Fruit fly (Drosophila melanogaster) whole organism, embryonic: ENCODE data around the gene CG2059.
A peak's percentile ranks its signal among the peaks of the same experiment; 100 is the strongest.

Experiments
- Adf1 ChIP-seq: fragments of 200-800 bp; sonication (Bioruptor generic); IDR thresholded peaks from 2 replicates; pipeline ENCODE4 v1.3.6; 2022; ENCODE audit warnings: missing biosample characterization, missing genetic modification characterization
- Blimp-1 ChIP-seq: fragments of 200-800 bp; sonication (Bioruptor generic); optimal IDR thresholded peaks from 3 replicates; lab custom pipeline; 2018; ENCODE audit warnings: missing biosample characterization, missing genetic modification characterization, mild to moderate bottlenecking, moderate library complexity, missing genetic modification reagents
- Bteb2 ChIP-seq: fragments of 200-800 bp; sonication (Bioruptor generic); optimal IDR thresholded peaks from 2 replicates; lab custom pipeline; 2016; ENCODE audit warnings: missing biosample characterization, missing genetic modification characterization
- CG1024 ChIP-seq: fragments of 200-800 bp; sonication (Bioruptor generic); IDR thresholded peaks from 2 replicates; pipeline ENCODE4 v1.3.6; 2022; ENCODE audit warnings: missing biosample characterization, missing genetic modification characterization
- CG12071 ChIP-seq: fragments of 200-800 bp; sonication (Bioruptor generic); optimal IDR thresholded peaks from 3 replicates; lab custom pipeline; 2018; ENCODE audit warnings: missing biosample characterization, mild to moderate bottlenecking, missing genetic modification characterization
- CG13296 ChIP-seq: fragments of 200-800 bp; sonication (Bioruptor generic); optimal IDR thresholded peaks from 3 replicates; lab custom pipeline; 2018; ENCODE audit warnings: missing biosample characterization, mild to moderate bottlenecking, missing genetic modification characterization
- CG13894 ChIP-seq: fragments of 200-800 bp; sonication (Bioruptor generic); optimal IDR thresholded peaks from 3 replicates; lab custom pipeline; 2018; ENCODE audit warnings: missing biosample characterization, mild to moderate bottlenecking, missing genetic modification characterization, moderate library complexity
- CG14441 ChIP-seq: fragments of 200-800 bp; sonication (Bioruptor generic); IDR thresholded peaks from 2 replicates; pipeline ENCODE4 v1.3.6; 2022; ENCODE audit warnings: missing biosample characterization, missing genetic modification characterization
- CG14965 ChIP-seq: fragments of 200-800 bp; sonication (Bioruptor generic); optimal IDR thresholded peaks from 2 replicates; lab custom pipeline; 2016; ENCODE audit warnings: missing biosample characterization, missing genetic modification characterization, borderline replicate concordance
- CG15011 ChIP-seq: fragments of 200-800 bp; sonication (Bioruptor generic); optimal IDR thresholded peaks from 3 replicates; lab custom pipeline; 2018; ENCODE audit warnings: missing biosample characterization, mild to moderate bottlenecking, missing genetic modification characterization
- CG15479 ChIP-seq: fragments of 200-800 bp; sonication (Bioruptor generic); optimal IDR thresholded peaks from 3 replicates; lab custom pipeline; 2019; ENCODE audit warnings: missing biosample characterization, mild to moderate bottlenecking, missing genetic modification characterization, moderate library complexity
- CG17361 ChIP-seq: fragments of 200-800 bp; sonication (Bioruptor generic); IDR thresholded peaks from 3 replicates; pipeline ENCODE4 v1.3.6; 2022; ENCODE audit warnings: missing biosample characterization, missing genetic modification characterization
- CG17612 ChIP-seq: fragments of 200-800 bp; sonication (Bioruptor generic); IDR thresholded peaks from 2 replicates; pipeline ENCODE4 v1.3.6; 2022; ENCODE audit warnings: missing biosample characterization, missing genetic modification characterization
- CG17829 ChIP-seq: fragments of 200-800 bp; optimal IDR thresholded peaks from 2 replicates; lab custom pipeline; 2019; ENCODE audit warnings: missing biosample characterization, mild to moderate bottlenecking, missing genetic modification characterization, moderate library complexity
- CG18011 ChIP-seq: fragments of 200-800 bp; sonication (Bioruptor generic); optimal IDR thresholded peaks from 2 replicates; lab custom pipeline; 2017; ENCODE audit warnings: missing biosample characterization, missing genetic modification characterization, mild to moderate bottlenecking, moderate library complexity, missing genotype
- CG18476 ChIP-seq: fragments of 200-800 bp; sonication (Bioruptor generic); optimal IDR thresholded peaks from 2 replicates; lab custom pipeline; 2016; ENCODE audit warnings: missing biosample characterization, mild to moderate bottlenecking, missing genetic modification characterization
- CG2875 ChIP-seq: fragments of 200-800 bp; sonication (Bioruptor generic); optimal IDR thresholded peaks from 2 replicates; lab custom pipeline; 2017; ENCODE audit warnings: missing biosample characterization, mild to moderate bottlenecking, missing genetic modification characterization, missing genetic modification reagents
- CG6765 ChIP-seq: fragments of 200-800 bp; sonication (Bioruptor generic); optimal IDR thresholded peaks from 3 replicates; lab custom pipeline; 2017; ENCODE audit warnings: missing biosample characterization, mild to moderate bottlenecking, missing genetic modification characterization
- CG7928 ChIP-seq: fragments of 200-800 bp; sonication (Bioruptor generic); optimal IDR thresholded peaks from 2 replicates; lab custom pipeline; 2017; ENCODE audit warnings: missing biosample characterization, mild to moderate bottlenecking, missing genetic modification characterization
- CG8290 ChIP-seq, 3 experiments: fragments of 200-800 bp; sonication (Bioruptor generic); optimal IDR thresholded peaks; 2 replicates each; lab custom pipeline; 2016 to 2019; ENCODE audit warnings: missing biosample characterization in 3 of 3, missing genetic modification characterization in 3 of 3, mild to moderate bottlenecking in 2 of 3, moderate library complexity in 1 of 3
- CG8765 ChIP-seq: fragments of 200-800 bp; sonication (Bioruptor generic); IDR thresholded peaks from 2 replicates; pipeline ENCODE4 v1.3.6; 2022; ENCODE audit warnings: missing biosample characterization, missing genetic modification characterization
- CG9817 ChIP-seq: fragments of 200-800 bp; sonication (Bioruptor generic); optimal IDR thresholded peaks from 2 replicates; lab custom pipeline; 2018; ENCODE audit warnings: missing biosample characterization, mild to moderate bottlenecking, missing genetic modification characterization, moderate library complexity
- Eip74EF ChIP-seq, 2 experiments: fragments of 200-800 bp in 1 of 2; fragments of >200 bp in 1 of 2; sonication (Bioruptor generic) in 1 of 2; optimal IDR thresholded peaks; 2 replicates each; lab custom pipeline; 2017 to 2019; ENCODE audit warnings: missing biosample characterization in 2 of 2, missing genetic modification characterization in 2 of 2, mild to moderate bottlenecking in 1 of 2, moderate library complexity in 1 of 2
- Fer2 ChIP-seq: fragments of 200-800 bp; sonication (Bioruptor generic); optimal IDR thresholded peaks from 2 replicates; lab custom pipeline; 2018; ENCODE audit warnings: missing biosample characterization, mild to moderate bottlenecking, missing genetic modification characterization, moderate library complexity
- Gug ChIP-seq: fragments of 200-800 bp; sonication (Bioruptor generic); IDR thresholded peaks from 4 replicates; pipeline ENCODE4 v1.3.6; 2022; ENCODE audit warnings: missing biosample characterization, missing genetic modification characterization
- Hand ChIP-seq: fragments of 200-800 bp; sonication (Bioruptor generic); optimal IDR thresholded peaks from 2 replicates; lab custom pipeline; 2017; ENCODE audit warnings: mild to moderate bottlenecking, missing biosample characterization, missing genetic modification reagents, missing genetic modification characterization
- Nf-YC ChIP-seq: fragments of 200-800 bp; optimal IDR thresholded peaks from 3 replicates; lab custom pipeline; 2019; ENCODE audit warnings: missing biosample characterization, mild to moderate bottlenecking, missing genetic modification characterization, moderate library complexity
- Opbp ChIP-seq: fragments of 200-800 bp; sonication (Bioruptor generic); IDR thresholded peaks from 3 replicates; pipeline ENCODE4 v1.3.6; 2022; ENCODE audit warnings: missing biosample characterization, missing genetic modification characterization; ENCODE audit not compliant: partially characterized antibody
- Pdp1 ChIP-seq, 2 experiments: fragments of 200-800 bp; sonication (Bioruptor generic); optimal IDR thresholded peaks; 3 replicates each; lab custom pipeline; 2016; ENCODE audit warnings: missing biosample characterization in 2 of 2, missing genetic modification characterization in 2 of 2, mild to moderate bottlenecking in 1 of 2, moderate library complexity in 1 of 2
- Sox102F ChIP-seq: fragments of 200-800 bp; sonication (Bioruptor generic); optimal IDR thresholded peaks from 2 replicates; lab custom pipeline; 2018; ENCODE audit warnings: missing biosample characterization, mild to moderate bottlenecking, missing genetic modification characterization, moderate library complexity
- al ChIP-seq: fragments of 200-800 bp; sonication (Bioruptor generic); IDR thresholded peaks from 2 replicates; pipeline ENCODE4 v1.3.6; 2022; ENCODE audit warnings: missing biosample characterization, missing genetic modification characterization
- aop ChIP-seq: fragments of 200-800 bp; sonication (Bioruptor generic); IDR thresholded peaks from 2 replicates; pipeline ENCODE4 v1.3.6; 2022; ENCODE audit warnings: missing biosample characterization, missing genetic modification characterization
- bbx ChIP-seq: fragments of 200-800 bp; sonication (Bioruptor generic); IDR thresholded peaks from 2 replicates; pipeline ENCODE4 v1.3.6; 2022; ENCODE audit warnings: missing biosample characterization, missing genetic modification characterization; ENCODE audit not compliant: partially characterized antibody
- caup ChIP-seq: fragments of 200-800 bp; sonication (Bioruptor generic); optimal IDR thresholded peaks from 3 replicates; lab custom pipeline; 2017; ENCODE audit warnings: missing biosample characterization, mild to moderate bottlenecking, missing genetic modification characterization, moderate library complexity; ENCODE audit not compliant: severe bottlenecking
- en ChIP-seq: fragments of 200-800 bp; sonication (Bioruptor generic); optimal IDR thresholded peaks from 2 replicates; lab custom pipeline; 2016; ENCODE audit warnings: missing biosample characterization, missing genetic modification characterization
- ewg ChIP-seq: fragments of 200-800 bp; sonication (Bioruptor generic); optimal IDR thresholded peaks from 3 replicates; lab custom pipeline; 2017; ENCODE audit warnings: mild to moderate bottlenecking, missing biosample characterization, missing genetic modification reagents, missing genetic modification characterization
- gfzf ChIP-seq: fragments of 200-800 bp; sonication (Bioruptor generic); optimal IDR thresholded peaks from 2 replicates; lab custom pipeline; 2016; ENCODE audit warnings: missing biosample characterization, mild to moderate bottlenecking, missing genetic modification characterization, moderate library complexity
- insv ChIP-seq, 2 experiments: fragments of 200-800 bp; sonication (Bioruptor generic); optimal IDR thresholded peaks; 3 replicates each; lab custom pipeline; 2016 to 2018; ENCODE audit warnings: missing biosample characterization in 2 of 2, missing genetic modification characterization in 2 of 2
- jumu ChIP-seq: fragments of 200-800 bp; sonication (Bioruptor generic); optimal IDR thresholded peaks from 3 replicates; lab custom pipeline; 2016; ENCODE audit warnings: missing biosample characterization, missing genetic modification characterization
- lola ChIP-seq, 3 experiments: fragments of >200 bp in 2 of 3; fragments of 200-800 bp in 1 of 3; sonication (Bioruptor generic) in 1 of 3; optimal IDR thresholded peaks; 2 replicates each; lab custom pipeline; 2017 to 2019; ENCODE audit warnings: missing biosample characterization in 3 of 3, missing genetic modification characterization in 3 of 3, mild to moderate bottlenecking in 1 of 3, moderate library complexity in 1 of 3
- nom ChIP-seq: fragments of 200-800 bp; sonication (Bioruptor generic); optimal IDR thresholded peaks from 2 replicates; lab custom pipeline; 2017; ENCODE audit warnings: missing biosample characterization, missing genetic modification characterization, mild to moderate bottlenecking, moderate library complexity, missing genetic modification reagents
- sc ChIP-seq, 3 experiments: fragments of >200 bp in 2 of 3; fragments of 200-800 bp in 1 of 3; sonication (Bioruptor generic) in 1 of 3; optimal IDR thresholded peaks; 2 replicates in 2 of 3; 3 replicates in 1 of 3; lab custom pipeline; 2017; ENCODE audit warnings: mild to moderate bottlenecking in 1 of 3, missing biosample characterization in 1 of 3, missing genetic modification characterization in 1 of 3, missing genetic modification reagents in 1 of 3
- sna ChIP-seq: fragments of 200-800 bp; sonication (Bioruptor generic); IDR thresholded peaks from 2 replicates; pipeline ENCODE4 v1.3.6; 2022; ENCODE audit warnings: missing biosample characterization, missing genetic modification characterization; ENCODE audit not compliant: partially characterized antibody
- sug ChIP-seq: fragments of 200-800 bp; optimal IDR thresholded peaks from 2 replicates; lab custom pipeline; 2019; ENCODE audit warnings: missing biosample characterization, mild to moderate bottlenecking, missing genetic modification characterization, moderate library complexity
- unpg ChIP-seq: fragments of 200-800 bp; sonication (Bioruptor generic); optimal IDR thresholded peaks from 3 replicates; lab custom pipeline; 2018; ENCODE audit warnings: missing biosample characterization, mild to moderate bottlenecking, missing genetic modification characterization, moderate library complexity

Gene CG2059

dm6 chrX:7336121-7336961, 50.2 kb downstream of the CG2059 start (continued):
- TF ChIP-seq gfzf, result no peak
- peak; percentile 81 for TF ChIP-seq Gug (GFP tag; lab: Robert Waterston, UW)
- TF ChIP-seq Fer2 (tag; lab: Kevin White, UChicago), result peak; percentile 40
- peak; percentile 30 for TF ChIP-seq CG7928
- TF ChIP-seq CG2875 (GFP tag; lab: Kevin White, UChicago), result peak; percentile 92
- peak in 1 of 2 experiments; percentile 91 for TF ChIP-seq Eip74EF (GFP tag; optimal IDR thresholded peaks at IDR 0.05; lab: Kevin White, UChicago)
- TF ChIP-seq CG14965 (GFP tag; lab: Kevin White, UChicago), result peak; percentile 56
- peak; percentile 79 for TF ChIP-seq CG1024 (GFP tag; lab: Robert Waterston, UW)
- no peak for TF ChIP-seq insv (GFP tag; optimal IDR thresholded peaks at IDR 0.05; lab: Kevin White, UChicago)
- peak; percentile 85 for TF ChIP-seq CG13296 (GFP tag; lab: Kevin White, UChicago)
- no peak for TF ChIP-seq Opbp (GFP tag; lab: Robert Waterston, UW)
- peak; percentile 92 for TF ChIP-seq CG12071 (GFP tag; lab: Kevin White, UChicago)
- TF ChIP-seq bbx, result no peak
- peak; percentile 77 for TF ChIP-seq caup (GFP tag; lab: Kevin White, UChicago)
- TF ChIP-seq sug, result peak; percentile 63
- peak; percentile 73 for TF ChIP-seq CG17612 (GFP tag; lab: Robert Waterston, UW)
- TF ChIP-seq Adf1 (GFP tag; lab: Robert Waterston, UW), result no peak
- peak; percentile 83 for TF ChIP-seq CG15011 (GFP tag; lab: Kevin White, UChicago)
- peak; percentile 91 to 99 for TF ChIP-seq Pdp1 (GFP tag; optimal IDR thresholded peaks at IDR 0.05; lab: Kevin White, UChicago)
- peak; percentile 77; the same call in 1 of the 2 replicates for TF ChIP-seq CG8765 (GFP tag; lab: Robert Waterston, UW)
- no peak for TF ChIP-seq CG15479 (GFP tag; lab: Kevin White, UChicago)
- peak; percentile 95 for TF ChIP-seq CG17829 (tag; lab: Kevin White, UChicago)
- peak; percentile 87 for TF ChIP-seq ewg
- TF ChIP-seq CG18011 (GFP tag; lab: Kevin White, UChicago), result peak; percentile 61
- peak; percentile 95 for TF ChIP-seq Sox102F (GFP tag; lab: Kevin White, UChicago)
- TF ChIP-seq al (GFP tag; lab: Robert Waterston, UW), result peak; percentile 50; the same call in 1 of the 2 replicates
- TF ChIP-seq CG18476 (GFP tag; lab: Kevin White, UChicago), result peak; percentile 89
- peak; percentile 88 for TF ChIP-seq jumu
- peak; percentile 66 for TF ChIP-seq Bteb2 (GFP tag; lab: Kevin White, UChicago)
- TF ChIP-seq CG6765, result peak; percentile 78
- peak; percentile 82 for TF ChIP-seq CG14441
- peak; percentile 39 for TF ChIP-seq Hand (GFP tag; lab: Kevin White, UChicago)
- TF ChIP-seq aop (GFP tag; lab: Robert Waterston, UW), result no peak
- TF ChIP-seq en, result peak; percentile 89
- TF ChIP-seq Blimp-1 (GFP tag; lab: Kevin White, UChicago), result peak; percentile 92
- no peak for TF ChIP-seq sna (GFP tag; lab: Robert Waterston, UW)
- peak; percentile 74 for TF ChIP-seq CG8290 (GFP tag; optimal IDR thresholded peaks at IDR 0.05; lab: Kevin White, UChicago)
- peak; percentile 63 to 93 for TF ChIP-seq CG8290 (tag; optimal IDR thresholded peaks at IDR 0.05; lab: Kevin White, UChicago)
- TF ChIP-seq unpg (GFP tag; lab: Kevin White, UChicago), result peak; percentile 95
- TF ChIP-seq lola (GFP tag; optimal IDR thresholded peaks at IDR 0.05; lab: Kevin White, UChicago), result peak in 1 of 3 experiments; percentile 93
- TF ChIP-seq nom, result no peak
- TF ChIP-seq sc (optimal IDR thresholded peaks at IDR 0.05; lab: Kevin White, UChicago), result no peak
- peak; percentile 92 for TF ChIP-seq sc (GFP tag; optimal IDR thresholded peaks at IDR 0.05; lab: Kevin White, UChicago)
- peak; percentile 1 for TF ChIP-seq CG13894
- peak; percentile 67 for TF ChIP-seq Nf-YC (tag; lab: Kevin White, UChicago)
- TF ChIP-seq CG9817 (tag; lab: Kevin White, UChicago), result peak; percentile 81
- peak; percentile 68 for TF ChIP-seq CG17361
